Fruit fly (Drosophila melanogaster) whole organism, prepupa: Measurements from ENCODE around the gene Ubx.
A peak's percentile ranks its signal among the peaks of the same experiment; 100 is the strongest.

Experiments used
- CG11294 ChIP-seq: fragments of 200-800 bp; sonication (Bioruptor generic); IDR thresholded peaks from 2 replicates; pipeline ENCODE4 v1.3.6; 2022; ENCODE audit warnings: missing biosample characterization, missing genetic modification characterization
- CG3919 ChIP-seq: fragments of 200-800 bp; sonication (Bioruptor generic); optimal IDR thresholded peaks from 3 replicates; lab custom pipeline; 2016; ENCODE audit warnings: missing biosample characterization, missing genetic modification characterization
- CG6792 ChIP-seq: fragments of 200-800 bp; sonication (Bioruptor generic); optimal IDR thresholded peaks from 3 replicates; lab custom pipeline; 2016; ENCODE audit warnings: missing biosample characterization, missing genetic modification characterization
- Eip75B ChIP-seq: fragments of 200-800 bp; sonication (Bioruptor generic); optimal IDR thresholded peaks from 3 replicates; lab custom pipeline; 2016; ENCODE audit warnings: missing biosample characterization, missing genetic modification characterization
- Hr4 ChIP-seq: fragments of 200-800 bp; sonication (Bioruptor generic); optimal IDR thresholded peaks from 3 replicates; lab custom pipeline; 2016; ENCODE audit warnings: missing biosample characterization, missing genetic modification characterization
- Smox ChIP-seq: fragments of 200-800 bp; sonication (Bioruptor generic); optimal IDR thresholded peaks from 3 replicates; lab custom pipeline; 2016; ENCODE audit warnings: missing biosample characterization, missing genetic modification characterization
- Sox102F ChIP-seq: fragments of 200-800 bp; sonication (Bioruptor generic); optimal IDR thresholded peaks from 2 replicates; lab custom pipeline; 2016; ENCODE audit warnings: missing biosample characterization, mild to moderate bottlenecking, missing genetic modification characterization
- cyc ChIP-seq: fragments of 200-800 bp; sonication (Bioruptor generic); optimal IDR thresholded peaks from 3 replicates; lab custom pipeline; 2016; ENCODE audit warnings: missing biosample characterization, missing genetic modification characterization
- dsx ChIP-seq: fragments of 200-800 bp; optimal IDR thresholded peaks from 3 replicates; lab custom pipeline; 2019; ENCODE audit warnings: missing biosample characterization, mild to moderate bottlenecking, missing genetic modification characterization, moderate library complexity; ENCODE audit not compliant: poor library complexity, severe bottlenecking
- eg ChIP-seq: fragments of 200-800 bp; sonication (Bioruptor generic); IDR thresholded peaks from 3 replicates; pipeline ENCODE4 v1.3.6; 2022; ENCODE audit warnings: missing biosample characterization, missing genetic modification characterization
- fd59A ChIP-seq: fragments of 200-800 bp; sonication (Bioruptor generic); optimal IDR thresholded peaks from 2 replicates; lab custom pipeline; 2017; ENCODE audit warnings: missing biosample characterization, mild to moderate bottlenecking, missing genetic modification characterization, missing genetic modification reagents
- salr ChIP-seq, 2 experiments: fragments of 200-800 bp; sonication (Bioruptor generic); optimal IDR thresholded peaks; 3 replicates each; lab custom pipeline; 2016 to 2018; ENCODE audit warnings: missing biosample characterization in 2 of 2, missing genetic modification characterization in 2 of 2, mild to moderate bottlenecking in 1 of 2

DNA sequence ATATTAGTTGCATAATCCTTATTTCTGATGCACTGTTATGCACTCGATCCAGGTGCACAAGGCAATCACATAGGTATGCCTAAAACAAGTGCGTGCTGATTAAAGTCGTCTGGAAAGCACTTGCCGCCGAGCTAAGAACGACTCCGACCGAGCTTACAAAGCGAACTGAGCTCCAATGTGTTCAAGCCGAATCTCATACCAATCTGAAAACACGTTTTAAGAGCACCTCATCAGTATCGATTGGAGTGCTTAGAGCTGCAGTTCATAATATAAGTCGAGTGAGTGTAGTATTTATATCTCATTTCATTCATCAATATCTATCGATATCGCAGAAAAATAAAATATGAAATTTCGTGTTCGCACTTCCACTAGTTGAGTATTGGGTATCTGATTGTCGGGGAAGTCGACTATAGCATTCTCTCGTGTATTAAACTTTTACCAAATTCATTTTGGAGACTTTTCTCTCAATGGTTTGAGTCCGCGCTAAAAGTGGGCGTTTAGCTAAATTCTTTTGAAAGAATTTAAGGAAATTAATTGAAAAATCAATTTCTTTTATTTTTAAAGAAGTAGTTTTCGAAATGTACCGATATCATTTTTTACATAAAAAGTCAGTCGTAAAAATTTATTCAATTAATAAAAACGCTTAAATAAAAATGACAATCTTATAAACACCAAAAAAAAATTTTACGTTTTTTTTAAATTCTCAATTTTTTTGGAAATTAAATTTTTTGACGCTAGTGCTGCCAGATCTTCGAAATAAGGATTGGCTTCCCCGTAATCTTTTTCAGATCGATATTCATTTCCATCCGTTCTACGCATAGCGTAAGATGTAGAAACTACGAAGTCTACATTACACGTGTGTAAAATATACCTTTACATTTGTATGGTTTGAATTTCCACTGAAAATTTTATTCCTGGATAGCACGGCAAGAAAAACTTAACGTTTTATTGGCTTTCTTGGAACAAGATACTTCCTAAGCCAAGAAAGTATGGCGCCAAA, 78.4 kb downstream of the Ubx start, which contains the start of gene modSP:
- TF ChIP-seq salr (GFP tag; optimal IDR thresholded peaks at IDR 0.05; lab: Kevin White, UChicago) (peak in 1 of 2 experiments; percentile 15), Eip75B (GFP tag; lab: Kevin White, UChicago) (peak; percentile 61), CG11294 (GFP tag; lab: Robert Waterston, UW) (no peak), dsx (GFP tag; lab: Kevin White, UChicago) (peak; percentile 20), CG6792 (peak; percentile 31), Sox102F (peak; percentile 64), cyc (peak; percentile 52), CG3919 (GFP tag; lab: Kevin White, UChicago) (peak; percentile 53), eg (GFP tag; lab: Robert Waterston, UW) (no peak), Hr4 (GFP tag; lab: Kevin White, UChicago) (peak; percentile 57), Smox (GFP tag; lab: Kevin White, UChicago) (peak; percentile 49), fd59A (GFP tag; lab: Kevin White, UChicago) (no peak)
